Worm (Caenorhabditis elegans) whole organism, late embryonic: ENCODE data around the gene F33A8.7.

Source experiments
- C08G9.2 ChIP-seq: sonication (generic microtip); optimal IDR thresholded peaks from 2 replicates; lab custom pipeline; 2016; ENCODE audit warnings: mild to moderate bottlenecking, missing genetic modification characterization, moderate library complexity, missing compliant biosample characterization
- F13H6.1 ChIP-seq: sonication (generic microtip); optimal IDR thresholded peaks from 2 replicates; lab custom pipeline; 2016; ENCODE audit warnings: missing genetic modification characterization, missing compliant biosample characterization
- K02D7.2 ChIP-seq: sonication (generic microtip); optimal IDR thresholded peaks from 2 replicates; lab custom pipeline; 2017; ENCODE audit warnings: mild to moderate bottlenecking, missing genetic modification characterization, missing compliant biosample characterization
- T23F11.4 ChIP-seq: fragments of 200-800 bp; sonication (Bioruptor generic); optimal IDR thresholded peaks from 2 replicates; lab custom pipeline; 2018; ENCODE audit warnings: mild to moderate bottlenecking, missing genetic modification characterization, missing compliant biosample characterization
- ama-1 ChIP-seq: fragments of 150-350 bp; optimal IDR thresholded peaks from 2 replicates; lab custom pipeline; 2014
- ceh-14 ChIP-seq: sonication (generic microtip); optimal IDR thresholded peaks from 2 replicates; lab custom pipeline; 2016; ENCODE audit warnings: missing genotype, missing genetic modification characterization, missing compliant biosample characterization
- ceh-18 ChIP-seq: sonication (generic microtip); optimal IDR thresholded peaks from 2 replicates; lab custom pipeline; 2016; ENCODE audit warnings: missing genetic modification characterization, missing compliant biosample characterization
- ceh-24 ChIP-seq: sonication (generic microtip); optimal IDR thresholded peaks from 2 replicates; lab custom pipeline; 2016; ENCODE audit warnings: mild to moderate bottlenecking, missing genetic modification characterization, missing compliant biosample characterization
- ceh-34 ChIP-seq: sonication (generic microtip); optimal IDR thresholded peaks from 2 replicates; lab custom pipeline; 2016; ENCODE audit warnings: mild to moderate bottlenecking, missing genetic modification characterization, missing compliant biosample characterization
- ceh-48 ChIP-seq: sonication (generic microtip); optimal IDR thresholded peaks from 2 replicates; lab custom pipeline; 2016; ENCODE audit warnings: missing genetic modification characterization, inconsistent platforms, missing compliant biosample characterization
- ceh-6 ChIP-seq: fragments of 200-800 bp; sonication (Bioruptor generic); optimal IDR thresholded peaks from 2 replicates; lab custom pipeline; 2018; ENCODE audit warnings: mild to moderate bottlenecking, missing genetic modification characterization, missing compliant biosample characterization
- ceh-9 ChIP-seq: sonication (generic microtip); optimal IDR thresholded peaks from 2 replicates; lab custom pipeline; 2016; ENCODE audit warnings: mild to moderate bottlenecking, missing genetic modification characterization, inconsistent platforms, missing compliant biosample characterization
- che-1 ChIP-seq: sonication (generic microtip); optimal IDR thresholded peaks from 2 replicates; lab custom pipeline; 2016; ENCODE audit warnings: mild to moderate bottlenecking, missing genetic modification characterization, missing compliant biosample characterization
- dmd-4 ChIP-seq: sonication (generic microtip); optimal IDR thresholded peaks from 2 replicates; lab custom pipeline; 2016; ENCODE audit warnings: borderline replicate concordance, missing genetic modification characterization, missing compliant biosample characterization
- dve-1 ChIP-seq: sonication (generic microtip); optimal IDR thresholded peaks from 2 replicates; lab custom pipeline; 2017; ENCODE audit warnings: antibody characterized with exemption, mild to moderate bottlenecking, missing genetic modification characterization, missing compliant biosample characterization
- elt-2 ChIP-seq: sonication (generic microtip); optimal IDR thresholded peaks from 2 replicates; lab custom pipeline; 2016; ENCODE audit warnings: missing genetic modification reagents, missing genetic modification characterization, missing compliant biosample characterization
- eyg-1 ChIP-seq: sonication (generic microtip); optimal IDR thresholded peaks from 2 replicates; lab custom pipeline; 2016; ENCODE audit warnings: missing genotype, missing genetic modification characterization, missing compliant biosample characterization
- fax-1 ChIP-seq: sonication (generic microtip); optimal IDR thresholded peaks from 2 replicates; lab custom pipeline; 2016; ENCODE audit warnings: missing genotype, missing genetic modification characterization, missing compliant biosample characterization
- fkh-6 ChIP-seq: sonication (generic microtip); optimal IDR thresholded peaks from 2 replicates; lab custom pipeline; 2016; ENCODE audit warnings: missing genetic modification characterization, missing compliant biosample characterization
- hlh-13 ChIP-seq: fragments of 200-800 bp; sonication (Bioruptor generic); optimal IDR thresholded peaks from 2 replicates; lab custom pipeline; 2018; ENCODE audit warnings: mild to moderate bottlenecking, missing genetic modification characterization, missing compliant biosample characterization
- hlh-15 ChIP-seq: sonication (generic microtip); optimal IDR thresholded peaks from 2 replicates; lab custom pipeline; 2016; ENCODE audit warnings: missing genetic modification characterization, missing compliant biosample characterization
- hlh-6 ChIP-seq: sonication (generic microtip); optimal IDR thresholded peaks from 2 replicates; lab custom pipeline; 2016; ENCODE audit warnings: missing genotype, missing genetic modification characterization, missing compliant biosample characterization
- lin-11 ChIP-seq: fragments of 200-800 bp; sonication (Bioruptor generic); optimal IDR thresholded peaks from 2 replicates; lab custom pipeline; 2018; ENCODE audit warnings: mild to moderate bottlenecking, missing genetic modification characterization, missing compliant biosample characterization
- nfya-1 ChIP-seq: sonication (generic microtip); optimal IDR thresholded peaks from 2 replicates; lab custom pipeline; 2017; ENCODE audit warnings: missing genetic modification characterization, mild to moderate bottlenecking, missing compliant biosample characterization, antibody characterized with exemption, moderate library complexity
- nhr-11 ChIP-seq: fragments of 150-350 bp; optimal IDR thresholded peaks from 2 replicates; lab custom pipeline; 2014; ENCODE audit warnings: missing biosample characterization, missing genetic modification characterization
- nhr-232 ChIP-seq: sonication (generic microtip); optimal IDR thresholded peaks from 2 replicates; lab custom pipeline; 2016; ENCODE audit warnings: missing genetic modification characterization, missing compliant biosample characterization
- pat-9 ChIP-seq: fragments of 200-800 bp; sonication (Bioruptor generic); optimal IDR thresholded peaks from 2 replicates; lab custom pipeline; 2018; ENCODE audit warnings: mild to moderate bottlenecking, missing genetic modification characterization, moderate library complexity, missing compliant biosample characterization
- pax-1 ChIP-seq: fragments of 150-350 bp; optimal IDR thresholded peaks from 2 replicates; lab custom pipeline; 2014; ENCODE audit warnings: missing biosample characterization, missing genetic modification characterization
- pqm-1 ChIP-seq: sonication (generic microtip); optimal IDR thresholded peaks from 2 replicates; lab custom pipeline; 2016; ENCODE audit warnings: missing genetic modification characterization, missing compliant biosample characterization
- sox-4 ChIP-seq: sonication (generic microtip); optimal IDR thresholded peaks from 2 replicates; lab custom pipeline; 2017; ENCODE audit warnings: mild to moderate bottlenecking, missing genetic modification characterization, inconsistent platforms, missing compliant biosample characterization
- tbx-2 ChIP-seq: sonication (generic microtip); optimal IDR thresholded peaks from 2 replicates; lab custom pipeline; 2016; ENCODE audit warnings: missing genetic modification characterization, missing compliant biosample characterization
- tbx-7 ChIP-seq: sonication (generic microtip); optimal IDR thresholded peaks from 2 replicates; lab custom pipeline; 2016; ENCODE audit warnings: missing genotype, missing genetic modification characterization, missing compliant biosample characterization
- unc-3 ChIP-seq, 2 experiments: fragments of 200-800 bp in 1 of 2; sonication (Bioruptor generic) in 1 of 2; sonication (generic microtip) in 1 of 2; conservative IDR thresholded peaks in 1 of 2; optimal IDR thresholded peaks in 1 of 2; 2 replicates each; pipeline versions ENCODE4 v1.3.6 to Lab custom; 2016 to 2022; ENCODE audit warnings: missing compliant biosample characterization in 2 of 2, missing genetic modification characterization in 2 of 2, missing genetic modification reagents in 1 of 2
- unc-42 ChIP-seq: sonication (generic microtip); optimal IDR thresholded peaks from 2 replicates; lab custom pipeline; 2016; ENCODE audit warnings: missing genotype, missing genetic modification characterization, missing compliant biosample characterization
- unc-55 ChIP-seq: sonication (generic microtip); optimal IDR thresholded peaks from 2 replicates; lab custom pipeline; 2017; ENCODE audit warnings: missing biosample characterization, missing genetic modification reagents, missing genetic modification characterization
- ztf-16 ChIP-seq: sonication (generic microtip); optimal IDR thresholded peaks from 2 replicates; lab custom pipeline; 2017; ENCODE audit warnings: missing genetic modification characterization, missing compliant biosample characterization

Gene F33A8.7

ce11 chrII:11042878-11043331 lies 17.4 kb upstream of the F33A8.7 start (continued):
- no peak for TF ChIP-seq pax-1
- peak; percentile 83 for TF ChIP-seq nfya-1 (tag; lab: Kevin White, UChicago)
- TF ChIP-seq tbx-2 (tag; lab: Kevin White, UChicago): peak; percentile 81
- TF ChIP-seq eyg-1 (tag; lab: Kevin White, UChicago): peak; percentile 8
- no peak for TF ChIP-seq lin-11 (tag; lab: Kevin White, UChicago)
- TF ChIP-seq dve-1 (tag; lab: Kevin White, UChicago): no peak
- no peak for TF ChIP-seq unc-3 (GFP tag; conservative IDR thresholded peaks at IDR 0.05; lab: Robert Waterston, UW)
- peak; percentile 15 for TF ChIP-seq unc-3 (tag; optimal IDR thresholded peaks at IDR 0.05; lab: Kevin White, UChicago)
- peak; percentile 73 for TF ChIP-seq elt-2
- TF ChIP-seq ceh-9: no peak
- no peak for TF ChIP-seq F13H6.1
- peak; percentile 41 for TF ChIP-seq fkh-6 (tag; lab: Kevin White, UChicago)
- TF ChIP-seq T23F11.4 (GFP tag; lab: Kevin White, UChicago): no peak
- TF ChIP-seq ztf-16 (tag; lab: Kevin White, UChicago): no peak
- no peak for TF ChIP-seq nhr-11
- TF ChIP-seq dmd-4 (tag; lab: Kevin White, UChicago): peak; percentile 2

ce11 chrII:11041846-11042262 lies 16.4 kb upstream of the F33A8.7 start:
- no peak for TF ChIP-seq eyg-1 (tag; lab: Kevin White, UChicago)
- TF ChIP-seq ceh-48: peak; percentile 40
- no peak for TF ChIP-seq che-1 (tag; lab: Kevin White, UChicago)
- peak; percentile 61 for TF ChIP-seq unc-55 (GFP tag; lab: Kevin White, UChicago)
- TF ChIP-seq, all 69 proteins: peak for 2

- TF ChIP-seq hlh-6 (tag; lab: Kevin White, UChicago): no peak
- no peak for TF ChIP-seq C08G9.2 (tag; lab: Kevin White, UChicago)
- TF ChIP-seq ceh-18: no peak
- TF ChIP-seq pat-9: no peak
- TF ChIP-seq ceh-14 (tag; lab: Kevin White, UChicago): no peak
- TF ChIP-seq hlh-13 (GFP tag; lab: Kevin White, UChicago): no peak
- no peak for TF ChIP-seq fax-1
- TF ChIP-seq ama-1 (lab: Kevin White, UChicago): no peak
- no peak for TF ChIP-seq unc-42
- no peak for TF ChIP-seq ceh-9
- no peak for TF ChIP-seq ceh-34 (tag; lab: Kevin White, UChicago)
- TF ChIP-seq hlh-15 (tag; lab: Kevin White, UChicago): no peak
Observed at ce11 chrII:11041027-11041426, 15.6 kb upstream of the F33A8.7 start, which contains the start of gene cey-1. cey-1 (minus strand) TSS chrII:11041206.

- no peak for TF ChIP-seq sox-4 (tag; lab: Kevin White, UChicago)
- no peak for TF ChIP-seq hlh-13 (GFP tag; lab: Kevin White, UChicago)
- no peak for TF ChIP-seq pqm-1 (tag; lab: Kevin White, UChicago)
- no peak for TF ChIP-seq ama-1 (lab: Kevin White, UChicago)
- TF ChIP-seq tbx-7 (tag; lab: Kevin White, UChicago): no peak
- TF ChIP-seq ceh-24 (tag; lab: Kevin White, UChicago): no peak
- no peak for TF ChIP-seq ceh-48
- no peak for TF ChIP-seq K02D7.2 (tag; lab: Kevin White, UChicago)
- no peak for TF ChIP-seq C08G9.2 (tag; lab: Kevin White, UChicago)
- TF ChIP-seq nhr-232 (tag; lab: Kevin White, UChicago): no peak
- TF ChIP-seq fkh-6 (tag; lab: Kevin White, UChicago): no peak
- no peak for TF ChIP-seq ceh-6
Observed at ce11 chrII:11040140-11040539, 14.7 kb upstream of the F33A8.7 start.
